Worm (Caenorhabditis elegans) whole organism, L3 larva: ENCODE data around the gene Y15E3A.4.

Source experiments
- aly-2 ChIP-seq: fragments of 150-350 bp; optimal IDR thresholded peaks from 2 replicates; lab custom pipeline; 2014; ENCODE audit warnings: missing biosample characterization, missing genetic modification characterization
- egl-27 ChIP-seq: sonication (generic microtip); optimal IDR thresholded peaks from 4 replicates; lab custom pipeline; 2017; ENCODE audit warnings: missing biosample characterization, missing genetic modification reagents, missing genetic modification characterization
- elt-1 ChIP-seq: fragments of 150-350 bp; optimal IDR thresholded peaks from 2 replicates; lab custom pipeline; 2014; ENCODE audit warnings: missing biosample characterization, missing genetic modification characterization
- elt-3 ChIP-seq, 3 experiments: fragments of 150-350 bp in 1 of 3; sonication (generic microtip) in 2 of 3; optimal IDR thresholded peaks; 2 replicates in 2 of 3; 4 replicates in 1 of 3; lab custom pipeline; 2014 to 2017; ENCODE audit warnings: missing biosample characterization in 3 of 3, missing genetic modification characterization in 3 of 3
- fos-1 ChIP-seq: fragments of 150-350 bp; optimal IDR thresholded peaks from 2 replicates; lab custom pipeline; 2014; ENCODE audit warnings: missing biosample characterization, missing genetic modification characterization
- lin-15B ChIP-seq: fragments of 150-350 bp; optimal IDR thresholded peaks from 2 replicates; lab custom pipeline; 2014; ENCODE audit warnings: missing biosample characterization, missing genetic modification characterization
- nhr-237 ChIP-seq: fragments of 150-350 bp; optimal IDR thresholded peaks from 2 replicates; lab custom pipeline; 2014; ENCODE audit warnings: missing biosample characterization, missing genetic modification characterization
- nhr-25 ChIP-seq: sonication (generic microtip); optimal IDR thresholded peaks from 2 replicates; lab custom pipeline; 2017; ENCODE audit warnings: missing biosample characterization, missing genetic modification characterization
- nhr-76 ChIP-seq: fragments of 150-350 bp; sonication (generic microtip); optimal IDR thresholded peaks from 5 replicates; lab custom pipeline; 2014; ENCODE audit warnings: missing biosample characterization, missing genetic modification characterization
- nhr-77 ChIP-seq: fragments of 150-350 bp; optimal IDR thresholded peaks from 2 replicates; lab custom pipeline; 2014; ENCODE audit warnings: missing biosample characterization, missing genetic modification characterization
- skn-1 ChIP-seq: fragments of 150-350 bp; optimal IDR thresholded peaks from 2 replicates; lab custom pipeline; 2014; ENCODE audit warnings: missing biosample characterization, missing genetic modification characterization
- zag-1 ChIP-seq: fragments of 150-350 bp; optimal IDR thresholded peaks from 2 replicates; lab custom pipeline; 2014; ENCODE audit warnings: missing biosample characterization, missing genetic modification characterization
- ztf-4 ChIP-seq: fragments of 150-350 bp; optimal IDR thresholded peaks from 2 replicates; lab custom pipeline; 2014; ENCODE audit warnings: missing biosample characterization, missing genetic modification characterization

DNA sequence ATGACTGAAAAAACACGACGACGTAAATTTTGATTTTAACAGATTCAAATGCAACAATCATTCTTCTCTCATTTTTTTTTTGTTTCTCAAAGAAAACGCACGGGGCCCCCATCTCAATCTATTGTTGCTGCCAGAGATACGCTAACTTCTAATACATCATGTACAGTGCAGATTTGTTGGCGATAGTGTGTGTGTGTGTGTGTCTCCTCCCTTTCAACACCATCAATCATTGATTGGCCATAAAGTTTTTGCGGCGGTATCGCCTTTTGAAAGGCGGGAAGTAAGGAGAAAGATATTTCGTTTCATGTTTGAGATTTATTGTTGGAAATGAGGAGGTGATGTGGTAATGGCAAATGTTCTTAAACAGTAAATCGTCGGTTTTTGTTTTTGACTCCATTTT, 3.5 kb upstream of the Y15E3A.4 start:
- TF ChIP-seq lin-15B (tag; lab: Kevin White, UChicago), result no peak
- TF ChIP-seq skn-1 (tag; lab: Kevin White, UChicago), result no peak
- TF ChIP-seq nhr-76 (tag; lab: Kevin White, UChicago), result no peak
- peak in 1 of 3 experiments; percentile 18 for TF ChIP-seq elt-3 (tag; optimal IDR thresholded peaks at IDR 0.05; lab: Kevin White, UChicago)
- no peak for TF ChIP-seq egl-27 (tag; lab: Kevin White, UChicago)
- peak; percentile 72 for TF ChIP-seq nhr-25 (tag; lab: Kevin White, UChicago)
- TF ChIP-seq aly-2 (tag; lab: Kevin White, UChicago), result no peak
- no peak for TF ChIP-seq nhr-77 (tag; lab: Kevin White, UChicago)
- TF ChIP-seq elt-1 (tag; lab: Kevin White, UChicago), result peak; percentile 92
- no peak for TF ChIP-seq nhr-237 (tag; lab: Kevin White, UChicago)
- no peak for TF ChIP-seq zag-1 (tag; lab: Kevin White, UChicago)
- TF ChIP-seq ztf-4 (tag; lab: Kevin White, UChicago), result no peak
- TF ChIP-seq fos-1 (tag; lab: Kevin White, UChicago), result no peak
